Worm (Caenorhabditis elegans): ENCODE data around the gene nas-12.

- TF ChIP-seq mdl-1 (tag; optimal IDR thresholded peaks at IDR 0.05) (no peak), lin-11 (tag; optimal IDR thresholded peaks at IDR 0.05) (peak; percentile 6)
Observed at ce11 chrIV:10176252-10176730, 47.5 kb upstream of the nas-12 start, which contains the start of gene rack-1.

All from whole organism, L2 larva.